Worm (Caenorhabditis elegans) whole organism, L4 larva: ENCODE data around the gene Y67D8B.5.

Experiments
- T20F7.1 ChIP-seq: fragments of 200-800 bp; sonication (Bioruptor generic); optimal IDR thresholded peaks from 2 replicates; lab custom pipeline; 2018; ENCODE audit warnings: mild to moderate bottlenecking, missing genetic modification characterization, missing compliant biosample characterization
- Y105C5A.15 ChIP-seq: fragments of 200-800 bp; sonication (Bioruptor generic); IDR thresholded peaks from 2 replicates; pipeline ENCODE4 v1.3.6; 2022; ENCODE audit warnings: missing genetic modification characterization, missing compliant biosample characterization
- aha-1 ChIP-seq: fragments of 150-350 bp; peaks from one replicate; lab custom pipeline; 2014; ENCODE audit warnings: missing biosample characterization, missing genetic modification characterization
- ama-1 ChIP-seq: fragments of 150-350 bp; optimal IDR thresholded peaks from 2 replicates; lab custom pipeline; 2014; ENCODE audit warnings: inconsistent platforms, mixed read lengths
- gei-8 ChIP-seq: fragments of 200-800 bp; sonication (Bioruptor generic); optimal IDR thresholded peaks from 2 replicates; lab custom pipeline; 2018; ENCODE audit warnings: mild to moderate bottlenecking, missing genetic modification characterization, missing compliant biosample characterization
- jun-1 ChIP-seq: fragments of 150-350 bp; optimal IDR thresholded peaks from 2 replicates; lab custom pipeline; 2014; ENCODE audit warnings: missing biosample characterization, missing genetic modification reagents, missing genetic modification characterization
- nhr-237 ChIP-seq: sonication (generic microtip); optimal IDR thresholded peaks from 2 replicates; lab custom pipeline; 2017; ENCODE audit warnings: missing biosample characterization, missing genetic modification characterization
- nhr-28 ChIP-seq: fragments of 150-350 bp; optimal IDR thresholded peaks from 2 replicates; lab custom pipeline; 2014; ENCODE audit warnings: missing biosample characterization, missing genetic modification characterization
- nhr-42 ChIP-seq: fragments of 200-800 bp; sonication (Bioruptor generic); IDR thresholded peaks from 2 replicates; pipeline ENCODE4 v1.3.6; 2022; ENCODE audit warnings: missing genetic modification characterization, missing compliant biosample characterization
- pqm-1 ChIP-seq: sonication (generic microtip); optimal IDR thresholded peaks from 2 replicates; lab custom pipeline; 2017; ENCODE audit warnings: missing biosample characterization, missing genetic modification characterization
- snpc-4 ChIP-seq: fragments of 150-350 bp; optimal IDR thresholded peaks from 2 replicates; lab custom pipeline; 2014; ENCODE audit warnings: missing biosample characterization, missing genetic modification characterization
- ztf-11 ChIP-seq: fragments of 150-350 bp; optimal IDR thresholded peaks from 2 replicates; lab custom pipeline; 2014; ENCODE audit warnings: missing biosample characterization, missing genetic modification characterization
- ztf-7 ChIP-seq: fragments of 150-350 bp; optimal IDR thresholded peaks from 2 replicates; lab custom pipeline; 2014; ENCODE audit warnings: missing biosample characterization, missing genetic modification characterization

DNA sequence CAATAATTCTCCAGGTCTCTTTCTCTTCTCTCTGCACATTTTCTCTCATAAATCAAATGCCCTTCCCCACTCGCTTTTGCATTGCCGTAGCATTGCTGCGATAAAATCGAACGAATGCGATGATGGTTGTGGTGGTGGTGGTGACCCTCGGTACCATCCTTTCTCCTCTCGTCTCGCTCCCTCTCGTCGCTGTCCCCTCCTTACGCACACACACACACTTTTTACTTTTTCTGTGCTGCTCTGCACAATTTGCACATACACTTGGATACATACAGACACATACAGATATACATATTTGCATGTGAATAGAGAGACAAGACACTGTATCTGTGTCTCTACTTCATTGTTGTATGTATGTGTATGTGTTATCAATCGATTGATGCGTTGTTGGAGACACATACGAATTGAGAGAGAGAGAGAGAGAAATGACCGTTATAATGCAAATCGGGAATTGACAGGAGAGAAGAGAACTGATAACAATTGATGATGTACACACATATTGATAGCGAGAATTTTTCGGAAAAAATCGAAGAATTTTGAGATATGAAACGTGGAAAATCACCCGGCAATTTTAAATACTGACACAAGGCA lies 25.5 kb downstream of the Y67D8B.5 start:
- no peak for TF ChIP-seq ztf-11 (tag; lab: Kevin White, UChicago)
- no peak for TF ChIP-seq ama-1
- peak; percentile 97 for TF ChIP-seq pqm-1 (tag; lab: Kevin White, UChicago)
- TF ChIP-seq nhr-237 (tag; lab: Kevin White, UChicago): no peak
- peak; percentile 55 for TF ChIP-seq gei-8
- TF ChIP-seq nhr-28 (tag; lab: Kevin White, UChicago): peak; percentile 99
- TF ChIP-seq jun-1 (tag; lab: Kevin White, UChicago): peak; percentile 57
- no peak for TF ChIP-seq Y105C5A.15 (GFP tag; lab: Robert Waterston, UW)
- TF ChIP-seq aha-1 (tag; lab: Kevin White, UChicago): peak; percentile 72
- TF ChIP-seq snpc-4 (tag; lab: Kevin White, UChicago): no peak
- TF ChIP-seq T20F7.1 (GFP tag; lab: Kevin White, UChicago): no peak
- TF ChIP-seq nhr-42 (GFP tag; lab: Robert Waterston, UW): no peak
- no peak for TF ChIP-seq ztf-7
